Fruit fly (Drosophila melanogaster): ENCODE data around the gene CG14323.

CG14323 gene

dm6 chr3R:17604198-17604879, 17.6 kb downstream of the CG14323 start (continued):
- TF ChIP-seq Oli (tag; optimal IDR thresholded peaks at IDR 0.05) = peak; percentile 89
- TF ChIP-seq trh (GFP tag; optimal IDR thresholded peaks at IDR 0.05) = peak; percentile 14
- TF ChIP-seq otp (GFP tag; IDR thresholded peaks at IDR 0.05) = 0 out of 3 replicates have a peak, but pooled peaks have one; percentile 19
- peak; percentile 46 for TF ChIP-seq CG4707 (GFP tag; optimal IDR thresholded peaks at IDR 0.05)
- peak; percentile 23 for TF ChIP-seq CG4617 (GFP tag; optimal IDR thresholded peaks at IDR 0.05; ENCODE audit: borderline replicate concordance)
- TF ChIP-seq CG34224 (GFP tag; IDR thresholded peaks at IDR 0.05; ENCODE audit: partially characterized antibody) = peak; percentile 62; the same call in 2 of the 3 replicates
- peak; percentile 18 for TF ChIP-seq psq (GFP tag; optimal IDR thresholded peaks at IDR 0.05)
- TF ChIP-seq CG18619 (GFP tag; optimal IDR thresholded peaks at IDR 0.05) = peak; percentile 88
- TF ChIP-seq CG14667 (GFP tag; IDR thresholded peaks at IDR 0.05) = peak; percentile 22; the same call in 1 of the 2 replicates
- TF ChIP-seq dpn (GFP tag; optimal IDR thresholded peaks at IDR 0.05) = peak; percentile 37 to 61
- no peak for TF ChIP-seq pnt (GFP tag; optimal IDR thresholded peaks at IDR 0.05)
- TF ChIP-seq dati (GFP tag; IDR thresholded peaks at IDR 0.05) = no peak
- no peak for TF ChIP-seq chm (GFP tag; IDR thresholded peaks at IDR 0.05)
- TF ChIP-seq Drgx (GFP tag; IDR thresholded peaks at IDR 0.05) = no peak
- TF ChIP-seq B-H2 (GFP tag; optimal IDR thresholded peaks at IDR 0.05) = peak; percentile 9
- peak; percentile 29 for TF ChIP-seq gcm2 (GFP tag; optimal IDR thresholded peaks at IDR 0.05)
- peak in 1 of 2 experiments; percentile 13 for TF ChIP-seq insv (GFP tag; optimal IDR thresholded peaks at IDR 0.05)
- no peak for TF ChIP-seq CG3995 (GFP tag; optimal IDR thresholded peaks at IDR 0.05)
- TF ChIP-seq NfI (GFP tag; optimal IDR thresholded peaks at IDR 0.05) = peak; percentile 82
- peak; percentile 85 for TF ChIP-seq CG12299 (tag; optimal IDR thresholded peaks at IDR 0.05)
- no peak for TF ChIP-seq sens-2 (GFP tag; IDR thresholded peaks at IDR 0.05)
- no peak for TF ChIP-seq br (optimal IDR thresholded peaks at IDR 0.05)
- no peak for TF ChIP-seq CG9797 (GFP tag; optimal IDR thresholded peaks at IDR 0.05)
- TF ChIP-seq tgo (GFP tag; IDR thresholded peaks at IDR 0.05) = peak; percentile 62; the same call in 2 of the 3 replicates
- no peak for TF ChIP-seq CG7963 (GFP tag; IDR thresholded peaks at IDR 0.05; ENCODE audit: partially characterized antibody)
- TF ChIP-seq CG2712 (tag; optimal IDR thresholded peaks at IDR 0.05) = peak; percentile 93
- TF ChIP-seq ATbp (GFP tag; optimal IDR thresholded peaks at IDR 0.05) = peak; percentile 79
- peak; percentile 42; the same call in 1 of the 2 replicates for TF ChIP-seq E2f1 (GFP tag; IDR thresholded peaks at IDR 0.05)
- TF ChIP-seq Adf1 (GFP tag; IDR thresholded peaks at IDR 0.05) = peak; percentile 80; the same call in 1 of the 2 replicates
- TF ChIP-seq fd96Cb (tag; optimal IDR thresholded peaks at IDR 0.05) = peak; percentile 88
- peak; percentile 74 for TF ChIP-seq CG12104 (GFP tag; optimal IDR thresholded peaks at IDR 0.05)
- peak; percentile 79 for TF ChIP-seq Spps (tag; optimal IDR thresholded peaks at IDR 0.05)
- no peak for TF ChIP-seq CG17186 (GFP tag; optimal IDR thresholded peaks at IDR 0.05)
- TF ChIP-seq Meics (GFP tag; optimal IDR thresholded peaks at IDR 0.05) = peak; percentile 90
- no peak for TF ChIP-seq zen2 (GFP tag; IDR thresholded peaks at IDR 0.05; ENCODE audit: partially characterized antibody)
- TF ChIP-seq Dek (tag; optimal IDR thresholded peaks at IDR 0.05) = peak; percentile 69
- peak; percentile 58; the same call in 1 of the 2 replicates for TF ChIP-seq onecut (GFP tag; IDR thresholded peaks at IDR 0.05)
- TF ChIP-seq Camta (GFP tag; optimal IDR thresholded peaks at IDR 0.05) = peak; percentile 18
- peak; percentile 11 for TF ChIP-seq stwl (tag; optimal IDR thresholded peaks at IDR 0.05)
- peak; percentile 98 for TF ChIP-seq ewg (GFP tag; optimal IDR thresholded peaks at IDR 0.05)
- TF ChIP-seq wek (GFP tag; optimal IDR thresholded peaks at IDR 0.05) = no peak
- TF ChIP-seq nau (GFP tag; optimal IDR thresholded peaks at IDR 0.05) = peak; percentile 26
- TF ChIP-seq Hr51 (GFP tag; optimal IDR thresholded peaks at IDR 0.05) = peak; percentile 17 to 84
- TF ChIP-seq ems (GFP tag; optimal IDR thresholded peaks at IDR 0.05) = peak; percentile 24
- TF ChIP-seq YL-1 (GFP tag; optimal IDR thresholded peaks at IDR 0.05) = peak; percentile 69
- TF ChIP-seq hkb (optimal IDR thresholded peaks at IDR 0.05) = no peak
- TF ChIP-seq hkb (GFP tag; IDR thresholded peaks at IDR 0.05) = peak; percentile 62
- TF ChIP-seq HHEX (GFP tag; optimal IDR thresholded peaks at IDR 0.05) = peak; percentile 75
- no peak for TF ChIP-seq Doc3 (GFP tag; IDR thresholded peaks at IDR 0.05; ENCODE audit: partially characterized antibody)

All from whole organism, embryonic.